Worm (Caenorhabditis elegans): ENCODE results near the gene srd-33.

The srd-33 gene

DNA sequence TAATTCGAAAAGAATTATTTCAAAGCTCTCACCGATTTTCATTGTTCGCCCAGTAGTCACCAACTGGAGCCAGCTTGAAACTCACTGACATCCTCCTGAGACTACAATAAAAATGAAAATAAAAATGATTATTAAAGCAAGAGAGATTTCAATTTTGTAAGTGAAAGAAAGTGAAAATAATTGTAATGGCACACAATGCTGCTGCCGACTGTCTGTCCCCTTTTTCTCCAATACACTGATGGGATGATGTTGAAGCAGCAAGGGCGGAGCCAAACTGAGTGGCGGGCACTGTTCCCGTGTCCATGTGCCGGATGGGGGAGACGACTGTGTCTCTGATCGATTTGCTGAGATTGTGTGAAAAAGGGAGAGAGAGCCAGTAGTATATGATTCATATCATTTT is 37.8 kb upstream of the srd-33 start, which contains the start of gene C37H5.14:
C37H5.14 (minus strand) TSS at position 101 of the 400 bp plus-strand sequence.
- no peak for TF ChIP-seq Y22D7AL.16 (tag; optimal IDR thresholded peaks at IDR 0.05)
- no peak for TF ChIP-seq mec-3 (tag; optimal IDR thresholded peaks at IDR 0.05; ENCODE audit: borderline replicate concordance)
- TF ChIP-seq lim-6 (tag; optimal IDR thresholded peaks at IDR 0.05): no peak
- TF ChIP-seq C38D4.7 (GFP tag; optimal IDR thresholded peaks at IDR 0.05): no peak
- no peak for TF ChIP-seq elt-2 (tag; optimal IDR thresholded peaks at IDR 0.05)
- no peak for TF ChIP-seq pat-9 (tag; optimal IDR thresholded peaks at IDR 0.05)
- TF ChIP-seq ceh-22 (tag; optimal IDR thresholded peaks at IDR 0.05): no peak
- no peak for TF ChIP-seq ceh-24 (tag; optimal IDR thresholded peaks at IDR 0.05)
- TF ChIP-seq fkh-6 (tag; optimal IDR thresholded peaks at IDR 0.05): no peak
- no peak for TF ChIP-seq tbx-2 (tag; optimal IDR thresholded peaks at IDR 0.05)
- TF ChIP-seq ceh-18 (tag; optimal IDR thresholded peaks at IDR 0.05): no peak
- no peak for TF ChIP-seq zip-5 (tag; optimal IDR thresholded peaks at IDR 0.05)
- TF ChIP-seq ets-4 (tag; optimal IDR thresholded peaks at IDR 0.05): no peak
- TF ChIP-seq che-1 (tag; optimal IDR thresholded peaks at IDR 0.05): no peak
- no peak for TF ChIP-seq unc-3 (GFP tag; conservative IDR thresholded peaks at IDR 0.05)
- no peak for TF ChIP-seq unc-3 (tag; optimal IDR thresholded peaks at IDR 0.05)

DNA sequence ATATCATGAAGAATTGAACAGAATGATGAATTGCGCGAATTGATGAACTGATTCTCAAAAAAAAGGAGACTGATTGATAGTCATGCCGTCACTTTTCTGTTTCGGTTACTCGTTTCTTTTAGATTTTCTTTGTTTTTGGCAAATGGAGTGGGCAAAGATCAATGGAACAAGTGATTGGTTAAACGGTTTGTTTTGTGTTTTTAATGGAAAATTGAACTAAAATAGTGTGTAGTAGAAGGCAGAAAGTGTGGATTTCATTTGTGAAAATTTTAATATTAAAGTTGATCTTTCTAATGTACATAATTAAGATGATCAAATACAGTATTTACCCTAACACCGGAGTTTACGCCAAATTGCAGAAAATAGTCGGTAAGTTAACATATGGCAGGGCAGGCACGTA is 32.2 kb upstream of the srd-33 start, which contains the start of gene nas-9:
nas-9 (minus strand) TSS at position 101 of the 400 bp plus-strand sequence.
- TF ChIP-seq ceh-6 (GFP tag; optimal IDR thresholded peaks at IDR 0.05) (no peak), fax-1 (tag; optimal IDR thresholded peaks at IDR 0.05) (no peak), lin-11 (tag; optimal IDR thresholded peaks at IDR 0.05) (no peak), odd-2 (tag; optimal IDR thresholded peaks at IDR 0.05) (no peak), ceh-48 (tag; optimal IDR thresholded peaks at IDR 0.05) (no peak), K02D7.2 (tag; optimal IDR thresholded peaks at IDR 0.05) (no peak), pag-3 (tag; optimal IDR thresholded peaks at IDR 0.05; ENCODE audit: borderline replicate concordance) (no peak), sox-4 (tag; optimal IDR thresholded peaks at IDR 0.05) (no peak), hlh-30 (tag; optimal IDR thresholded peaks at IDR 0.05; ENCODE audit: insufficient read depth) (no peak), C38D4.7 (GFP tag; optimal IDR thresholded peaks at IDR 0.05) (no peak), ref-2 (tag; optimal IDR thresholded peaks at IDR 0.05) (no peak), nhr-232 (tag; optimal IDR thresholded peaks at IDR 0.05) (no peak), hlh-6 (tag; optimal IDR thresholded peaks at IDR 0.05) (no peak), fkh-10 (GFP tag; optimal IDR thresholded peaks at IDR 0.05) (no peak), ceh-24 (tag; optimal IDR thresholded peaks at IDR 0.05) (no peak), unc-86 (tag; optimal IDR thresholded peaks at IDR 0.05) (no peak), eyg-1 (tag; optimal IDR thresholded peaks at IDR 0.05) (no peak)

DNA sequence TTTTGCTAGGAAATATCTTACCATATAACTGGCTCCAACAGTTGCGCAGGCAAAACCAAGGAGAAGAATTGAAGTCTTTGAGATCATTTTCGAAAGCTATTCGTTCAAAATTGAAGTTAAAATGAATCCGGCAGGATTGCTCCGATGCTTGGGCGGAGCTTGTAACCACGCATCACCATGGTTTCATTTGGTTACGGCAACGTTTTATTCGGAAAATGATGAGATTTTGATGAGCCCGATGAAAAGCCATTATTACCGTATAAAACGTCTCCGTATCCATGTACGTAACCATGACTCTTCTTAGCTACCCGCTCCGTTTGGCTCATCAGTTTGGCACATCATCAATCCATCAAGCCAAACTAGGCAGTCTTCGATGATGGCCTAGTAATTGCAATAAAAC is 30.9 kb upstream of the srd-33 start, which contains the start of gene cwp-1:
cwp-1 (minus strand) TSS at position 101 of the 400 bp plus-strand sequence.
- TF ChIP-seq T23F11.4 (GFP tag; optimal IDR thresholded peaks at IDR 0.05): no peak

DNA sequence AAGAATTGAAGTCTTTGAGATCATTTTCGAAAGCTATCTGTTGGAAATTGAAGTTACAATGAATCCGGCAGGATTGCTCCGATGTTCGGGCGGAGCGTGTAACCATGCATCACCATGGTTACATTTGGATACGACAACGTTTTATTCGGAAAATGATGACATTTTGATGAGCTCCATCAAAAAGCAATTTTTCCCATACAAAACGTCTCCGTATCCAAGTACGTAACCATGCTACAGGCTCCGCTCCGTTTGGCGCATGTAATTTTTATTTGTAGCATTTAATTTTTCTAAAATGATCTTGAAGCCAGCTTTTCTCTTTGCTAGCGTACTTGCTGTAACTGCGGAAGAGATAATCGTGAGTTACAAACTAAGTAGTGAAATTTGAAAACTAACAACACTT is 29.5 kb upstream of the srd-33 start, which contains the start of the genes cwp-2 and cwp-3:
cwp-2 (minus strand) TSS at position 101 of the 400 bp plus-strand sequence.
cwp-3 (plus strand) TSS at position 293 of the 400 bp plus-strand sequence.
- TF ChIP-seq hlh-8 (tag; optimal IDR thresholded peaks at IDR 0.05) (no peak), ama-1 (optimal IDR thresholded peaks at IDR 0.05) (no peak), mec-3 (tag; optimal IDR thresholded peaks at IDR 0.05; ENCODE audit: borderline replicate concordance) (no peak), fkh-10 (GFP tag; optimal IDR thresholded peaks at IDR 0.05) (no peak), nhr-232 (tag; optimal IDR thresholded peaks at IDR 0.05) (no peak), C08G9.2 (tag; optimal IDR thresholded peaks at IDR 0.05) (no peak), nhr-11 (tag; optimal IDR thresholded peaks at IDR 0.05) (no peak), elt-4 (tag; optimal IDR thresholded peaks at IDR 0.05) (no peak), elt-2 (tag; optimal IDR thresholded peaks at IDR 0.05) (no peak), hlh-30 (tag; optimal IDR thresholded peaks at IDR 0.05; ENCODE audit: insufficient read depth) (no peak), ceh-30 (tag; optimal IDR thresholded peaks at IDR 0.05) (no peak), hlh-6 (tag; optimal IDR thresholded peaks at IDR 0.05) (no peak), sox-2 (GFP tag; IDR thresholded peaks at IDR 0.05) (no peak), lin-11 (tag; optimal IDR thresholded peaks at IDR 0.05) (no peak), tbx-2 (tag; optimal IDR thresholded peaks at IDR 0.05) (no peak), ceh-14 (tag; optimal IDR thresholded peaks at IDR 0.05) (no peak)

Measured in whole organism, late embryonic.